Worm (Caenorhabditis elegans) whole organism, L4 larva: ENCODE results near the gene R09D1.14.
A peak's percentile ranks its signal among the peaks of the same experiment; 100 is the strongest.

ENCODE experiments used
- D1046.2 ChIP-seq: fragments of 200-800 bp; sonication (Bioruptor generic); IDR thresholded peaks from 2 replicates; pipeline ENCODE4 v1.3.6; 2022; ENCODE audit warnings: missing genetic modification characterization, missing compliant biosample characterization
- F10B5.3 ChIP-seq: sonication (generic microtip); optimal IDR thresholded peaks from 2 replicates; lab custom pipeline; 2016; ENCODE audit warnings: mild to moderate bottlenecking, missing genetic modification characterization, missing compliant biosample characterization
- F26F4.8 ChIP-seq: fragments of 200-800 bp; sonication (Bioruptor generic); conservative IDR thresholded peaks from 2 replicates; pipeline ENCODE4 v1.3.6; 2022; ENCODE audit warnings: missing genetic modification characterization, missing compliant biosample characterization
- F44E2.7 ChIP-seq: fragments of 200-800 bp; sonication (Bioruptor generic); IDR thresholded peaks from 2 replicates; pipeline ENCODE4 v2.1.2; 2022; ENCODE audit warnings: missing genetic modification characterization, missing compliant biosample characterization
- Y105C5A.15 ChIP-seq: fragments of 200-800 bp; sonication (Bioruptor generic); IDR thresholded peaks from 2 replicates; pipeline ENCODE4 v1.3.6; 2022; ENCODE audit warnings: missing genetic modification characterization, missing compliant biosample characterization
- Y75B8A.6 ChIP-seq: fragments of 200-800 bp; sonication (Bioruptor generic); IDR thresholded peaks from 2 replicates; pipeline ENCODE4 v1.3.6; 2022; ENCODE audit warnings: missing genetic modification reagents, missing genetic modification characterization, missing compliant biosample characterization
- aly-2 ChIP-seq: sonication (generic microtip); optimal IDR thresholded peaks from 2 replicates; lab custom pipeline; 2018; ENCODE audit warnings: missing biosample characterization, missing genetic modification characterization
- arid-1 ChIP-seq: fragments of 200-800 bp; sonication (Bioruptor generic); conservative IDR thresholded peaks from 2 replicates; pipeline ENCODE4 v1.3.6; 2022; ENCODE audit warnings: missing genetic modification reagents, missing genetic modification characterization, missing compliant biosample characterization
- ceh-28 ChIP-seq: fragments of 150-350 bp; optimal IDR thresholded peaks from 2 replicates; lab custom pipeline; 2014; ENCODE audit warnings: missing biosample characterization, missing genetic modification reagents, missing genetic modification characterization
- ceh-32 ChIP-seq: sonication (generic microtip); optimal IDR thresholded peaks from 2 replicates; lab custom pipeline; 2016; ENCODE audit warnings: mild to moderate bottlenecking, missing genetic modification characterization, missing compliant biosample characterization; ENCODE audit not compliant: poor library complexity
- ceh-44 ChIP-seq: fragments of 200-800 bp; sonication (Bioruptor generic); IDR thresholded peaks from 2 replicates; pipeline ENCODE4 v1.3.6; 2022; ENCODE audit warnings: missing genetic modification reagents, missing genetic modification characterization, missing compliant biosample characterization
- ceh-62 ChIP-seq: sonication (generic microtip); optimal IDR thresholded peaks from 2 replicates; lab custom pipeline; 2017; ENCODE audit warnings: missing biosample characterization, missing genetic modification characterization
- ceh-82 ChIP-seq: sonication (generic microtip); optimal IDR thresholded peaks from 2 replicates; lab custom pipeline; 2017; ENCODE audit warnings: missing biosample characterization, missing genetic modification characterization
- ces-1 ChIP-seq: fragments of 150-350 bp; sonication (generic microtip); optimal IDR thresholded peaks from 4 replicates; lab custom pipeline; 2014; ENCODE audit warnings: missing biosample characterization, missing genetic modification reagents, missing genetic modification characterization
- cey-2 ChIP-seq: sonication (generic microtip); optimal IDR thresholded peaks from 3 replicates; lab custom pipeline; 2017; ENCODE audit warnings: missing genetic modification characterization, mild to moderate bottlenecking, missing compliant biosample characterization, antibody characterized with exemption, borderline replicate concordance; ENCODE audit not compliant: insufficient read depth
- daf-12 ChIP-seq: fragments of 150-350 bp; optimal IDR thresholded peaks from 2 replicates; lab custom pipeline; 2014; ENCODE audit warnings: missing biosample characterization, missing genetic modification reagents, missing genetic modification characterization
- dmd-6 ChIP-seq: fragments of 200-800 bp; sonication (Bioruptor generic); IDR thresholded peaks from 2 replicates; pipeline ENCODE4 v1.3.6; 2022; ENCODE audit warnings: missing genetic modification reagents, missing genetic modification characterization, missing compliant biosample characterization
- dmd-8 ChIP-seq: fragments of 200-800 bp; sonication (Bioruptor generic); IDR thresholded peaks from 2 replicates; pipeline ENCODE4 v1.3.6; 2022; ENCODE audit warnings: missing genetic modification characterization, missing compliant biosample characterization
- dmd-9 ChIP-seq: fragments of 200-800 bp; sonication (Bioruptor generic); IDR thresholded peaks from 2 replicates; pipeline ENCODE4 v1.3.6; 2022; ENCODE audit warnings: missing genetic modification reagents, missing genetic modification characterization, missing compliant biosample characterization
- egl-27 ChIP-seq: sonication (generic microtip); optimal IDR thresholded peaks from 3 replicates; lab custom pipeline; 2017; ENCODE audit warnings: missing biosample characterization, missing genetic modification reagents, missing genetic modification characterization
- fkh-10 ChIP-seq: fragments of 150-350 bp; optimal IDR thresholded peaks from 2 replicates; lab custom pipeline; 2014; ENCODE audit warnings: missing biosample characterization, missing genetic modification reagents, missing genetic modification characterization
- fos-1 ChIP-seq: fragments of 150-350 bp; optimal IDR thresholded peaks from 2 replicates; lab custom pipeline; 2014; ENCODE audit warnings: missing biosample characterization, missing genetic modification characterization
- gei-8 ChIP-seq: fragments of 200-800 bp; sonication (Bioruptor generic); optimal IDR thresholded peaks from 2 replicates; lab custom pipeline; 2018; ENCODE audit warnings: mild to moderate bottlenecking, missing genetic modification characterization, missing compliant biosample characterization
- hlh-11 ChIP-seq: fragments of 200-800 bp; sonication (Bioruptor generic); optimal IDR thresholded peaks from 2 replicates; lab custom pipeline; 2018; ENCODE audit warnings: mild to moderate bottlenecking, missing genetic modification characterization, missing compliant biosample characterization
- hlh-30 ChIP-seq: sonication (generic microtip); optimal IDR thresholded peaks from 2 replicates; lab custom pipeline; 2017; ENCODE audit warnings: antibody characterized with exemption, mild to moderate bottlenecking, missing genetic modification characterization, missing compliant biosample characterization; ENCODE audit not compliant: insufficient read depth
- hmg-1.1 ChIP-seq: fragments of 200-800 bp; sonication (Bioruptor generic); IDR thresholded peaks from 2 replicates; pipeline ENCODE4 v1.3.6; 2022; ENCODE audit warnings: missing genetic modification reagents, missing genetic modification characterization, missing compliant biosample characterization
- lim-7 ChIP-seq: fragments of 200-800 bp; sonication (Bioruptor generic); IDR thresholded peaks from 2 replicates; pipeline ENCODE4 v1.3.6; 2022; ENCODE audit warnings: missing genetic modification characterization, missing compliant biosample characterization
- lin-15B ChIP-seq: fragments of 150-350 bp; sonication (generic microtip); optimal IDR thresholded peaks from 3 replicates; lab custom pipeline; 2014; ENCODE audit warnings: missing biosample characterization, missing genetic modification characterization
- lin-29 ChIP-seq: fragments of 200-800 bp; sonication (Bioruptor generic); IDR thresholded peaks from 2 replicates; pipeline ENCODE4 v1.3.6; 2022; ENCODE audit warnings: missing genetic modification reagents, missing genetic modification characterization, missing compliant biosample characterization
- madf-9 ChIP-seq: fragments of 200-800 bp; sonication (Bioruptor generic); conservative IDR thresholded peaks from 2 replicates; pipeline ENCODE4 v1.3.6; 2022; ENCODE audit warnings: missing genetic modification reagents, missing genetic modification characterization, missing compliant biosample characterization
- mes-2 ChIP-seq: sonication (generic microtip); optimal IDR thresholded peaks from 2 replicates; lab custom pipeline; 2016; ENCODE audit warnings: missing genotype, mild to moderate bottlenecking, missing genetic modification characterization, missing compliant biosample characterization; ENCODE audit not compliant: poor library complexity, severe bottlenecking
- nhr-10 ChIP-seq: fragments of 150-350 bp; optimal IDR thresholded peaks from 2 replicates; lab custom pipeline; 2014; ENCODE audit warnings: missing biosample characterization, missing genetic modification characterization
- nhr-11 ChIP-seq: fragments of 150-350 bp; optimal IDR thresholded peaks from 2 replicates; lab custom pipeline; 2014; ENCODE audit warnings: missing biosample characterization, missing genetic modification characterization
- nhr-25 ChIP-seq: sonication (generic microtip); optimal IDR thresholded peaks from 2 replicates; lab custom pipeline; 2017; ENCODE audit warnings: missing genetic modification characterization, mild to moderate bottlenecking, missing compliant biosample characterization, antibody characterized with exemption, moderate library complexity, borderline replicate concordance; ENCODE audit not compliant: insufficient read depth
- nhr-28 ChIP-seq: fragments of 150-350 bp; optimal IDR thresholded peaks from 2 replicates; lab custom pipeline; 2014; ENCODE audit warnings: missing biosample characterization, missing genetic modification characterization
- nhr-41 ChIP-seq: fragments of 200-800 bp; sonication (Bioruptor generic); IDR thresholded peaks from 2 replicates; pipeline ENCODE4 v1.3.6; 2022; ENCODE audit warnings: missing genetic modification reagents, missing genetic modification characterization, missing compliant biosample characterization
- nhr-42 ChIP-seq: fragments of 200-800 bp; sonication (Bioruptor generic); IDR thresholded peaks from 2 replicates; pipeline ENCODE4 v1.3.6; 2022; ENCODE audit warnings: missing genetic modification characterization, missing compliant biosample characterization
- nhr-77 ChIP-seq: fragments of 150-350 bp; optimal IDR thresholded peaks from 2 replicates; lab custom pipeline; 2014; ENCODE audit warnings: missing biosample characterization, missing genetic modification characterization
- pha-4 ChIP-seq, 2 experiments: fragments of 150-350 bp in 1 of 2; fragments of 200-800 bp in 1 of 2; sonication (Bioruptor generic) in 1 of 2; IDR thresholded peaks in 1 of 2; optimal IDR thresholded peaks in 1 of 2; 2 replicates each; pipeline versions ENCODE4 v1.3.6 to Lab custom; 2014 to 2022; ENCODE audit warnings: missing genetic modification characterization in 2 of 2, missing genetic modification reagents in 2 of 2, missing biosample characterization in 1 of 2, missing compliant biosample characterization in 1 of 2
- php-3 ChIP-seq: fragments of 200-800 bp; sonication (Bioruptor generic); IDR thresholded peaks from 2 replicates; pipeline ENCODE4 v1.3.6; 2022; ENCODE audit warnings: missing genetic modification reagents, missing genetic modification characterization, missing compliant biosample characterization
- snpc-1.2 ChIP-seq: fragments of 200-800 bp; sonication (Bioruptor generic); IDR thresholded peaks from 2 replicates; pipeline ENCODE4 v1.3.6; 2022; ENCODE audit warnings: missing genetic modification reagents, missing genetic modification characterization, missing compliant biosample characterization
- unc-62 ChIP-seq, 3 experiments: fragments of 150-350 bp in 1 of 3; sonication (generic microtip); optimal IDR thresholded peaks in 2 of 3; peaks in 1 of 3; 1 replicate in 1 of 3; 2 replicates in 2 of 3; lab custom pipeline; 2014 to 2017; ENCODE audit warnings: missing biosample characterization in 3 of 3, missing genetic modification characterization in 3 of 3, missing genetic modification reagents in 3 of 3, missing genotype in 1 of 3
- zfp-2 ChIP-seq: sonication (generic microtip); optimal IDR thresholded peaks from 2 replicates; lab custom pipeline; 2016; ENCODE audit warnings: mild to moderate bottlenecking, missing genetic modification characterization, missing compliant biosample characterization
- zfp-3 ChIP-seq: fragments of 200-800 bp; sonication (Bioruptor generic); conservative IDR thresholded peaks from 2 replicates; pipeline ENCODE4 v1.3.6; 2022; ENCODE audit warnings: missing genetic modification reagents, missing genetic modification characterization, missing compliant biosample characterization
- zip-11 ChIP-seq: fragments of 200-800 bp; sonication (Bioruptor generic); IDR thresholded peaks from 2 replicates; pipeline ENCODE4 v1.3.6; 2022; ENCODE audit warnings: missing genetic modification characterization, missing compliant biosample characterization
- zip-2 ChIP-seq: fragments of 150-350 bp; optimal IDR thresholded peaks from 2 replicates; lab custom pipeline; 2014; ENCODE audit warnings: missing biosample characterization, missing genetic modification characterization
- ztf-7 ChIP-seq: fragments of 150-350 bp; optimal IDR thresholded peaks from 2 replicates; lab custom pipeline; 2014; ENCODE audit warnings: missing biosample characterization, missing genetic modification characterization

R09D1.14 gene

ce11 chrII:9493242-9494058 lies 34.1 kb upstream of the R09D1.14 start (continued):
- TF ChIP-seq nhr-25 (tag; lab: Kevin White, UChicago) (no peak), lin-15B (tag; lab: Kevin White, UChicago) (no peak), ztf-7 (tag; lab: Kevin White, UChicago) (no peak), snpc-1.2 (GFP tag; lab: Robert Waterston, UW) (no peak), fos-1 (tag; lab: Kevin White, UChicago) (no peak), arid-1 (GFP tag; lab: Robert Waterston, UW) (no peak), zip-2 (tag; lab: Kevin White, UChicago) (no peak), ces-1 (GFP tag; lab: Kevin White, UChicago) (no peak), lin-29 (GFP tag; lab: Robert Waterston, UW) (no peak), zfp-3 (GFP tag; lab: Robert Waterston, UW) (no peak), unc-62 (GFP tag; optimal IDR thresholded peaks at IDR 0.05 in 1 of 2; lab: Kevin White, UChicago) (peak in 1 of 2 experiments; percentile 59), unc-62 (tag; optimal IDR thresholded peaks at IDR 0.05; lab: Kevin White, UChicago) (no peak), daf-12 (tag; lab: Kevin White, UChicago) (no peak), nhr-42 (no peak), nhr-41 (GFP tag; lab: Robert Waterston, UW) (no peak), dmd-6 (peak; percentile 46), cey-2 (no peak), D1046.2 (GFP tag; lab: Robert Waterston, UW) (no peak), egl-27 (tag; lab: Kevin White, UChicago) (no peak), lim-7 (GFP tag; lab: Robert Waterston, UW) (no peak), zfp-2 (no peak), nhr-77 (tag; lab: Kevin White, UChicago) (no peak), gei-8 (GFP tag; lab: Kevin White, UChicago) (peak; percentile 5), ceh-44 (GFP tag; lab: Robert Waterston, UW) (no peak), ceh-32 (tag; lab: Kevin White, UChicago) (no peak), nhr-28 (tag; lab: Kevin White, UChicago) (peak; percentile 31), hlh-30 (tag; lab: Kevin White, UChicago) (peak; percentile 56), Y105C5A.15 (GFP tag; lab: Robert Waterston, UW) (no peak), hlh-11 (tag; lab: Kevin White, UChicago) (peak; percentile 30), hmg-1.1 (no peak), F10B5.3 (no peak), ceh-62 (tag; lab: Kevin White, UChicago) (no peak), php-3 (GFP tag; lab: Robert Waterston, UW) (no peak)

DNA sequence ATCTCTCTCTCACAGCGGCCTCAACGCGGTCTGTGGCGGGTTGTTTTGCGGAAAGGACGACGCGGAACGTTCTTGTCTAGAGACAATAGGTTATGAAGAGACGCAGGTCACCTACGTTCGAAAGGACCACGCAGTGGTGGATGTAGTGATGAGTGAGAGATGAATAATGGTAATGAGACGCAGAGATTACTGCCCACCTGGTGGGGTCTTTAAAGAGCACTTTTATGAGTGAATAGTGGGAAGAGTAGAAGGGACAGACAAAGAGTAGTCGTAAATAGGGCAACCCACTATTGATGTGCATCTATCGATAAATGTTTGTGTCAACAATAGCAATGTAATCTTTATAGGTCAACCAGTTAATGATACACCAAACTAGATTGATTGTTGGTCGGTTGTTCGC lies 31.7 kb upstream of the R09D1.14 start:
- TF ChIP-seq nhr-10 (tag; lab: Kevin White, UChicago) (no peak), mes-2 (peak; percentile 5), unc-62 (GFP tag; optimal IDR thresholded peaks at IDR 0.05 in 1 of 2; lab: Kevin White, UChicago) (peak in 1 of 2 experiments; percentile 72), unc-62 (tag; optimal IDR thresholded peaks at IDR 0.05; lab: Kevin White, UChicago) (no peak), nhr-11 (tag; lab: Kevin White, UChicago) (no peak), ceh-82 (tag; lab: Kevin White, UChicago) (no peak), cey-2 (no peak), ceh-28 (tag; lab: Kevin White, UChicago) (no peak), nhr-28 (tag; lab: Kevin White, UChicago) (no peak), Y75B8A.6 (GFP tag; lab: Robert Waterston, UW) (no peak), madf-9 (GFP tag; lab: Robert Waterston, UW) (no peak), dmd-9 (GFP tag; lab: Robert Waterston, UW) (no peak), pha-4 (GFP tag; IDR thresholded peaks at IDR 0.05; lab: Robert Waterston, UW) (no peak), pha-4 (tag; optimal IDR thresholded peaks at IDR 0.05; lab: Kevin White, UChicago) (no peak), aly-2 (tag; lab: Kevin White, UChicago) (no peak), gei-8 (GFP tag; lab: Kevin White, UChicago) (no peak), lin-29 (GFP tag; lab: Robert Waterston, UW) (no peak), F44E2.7 (no peak), dmd-8 (GFP tag; lab: Robert Waterston, UW) (0 out of 2 replicates have a peak, but pooled peaks have one; percentile 27), fkh-10 (GFP tag; lab: Kevin White, UChicago) (no peak), zfp-3 (GFP tag; lab: Robert Waterston, UW) (no peak), zip-11 (GFP tag; lab: Robert Waterston, UW) (no peak), F26F4.8 (no peak)
